Worm (Caenorhabditis elegans) whole organism, mixed stage, embryonic: ENCODE data around the gene gly-7.

ENCODE experiments used
- M03D4.4 ChIP-seq: sonication (generic microtip); optimal IDR thresholded peaks from 2 replicates; lab custom pipeline; 2017; ENCODE audit warnings: mild to moderate bottlenecking, missing genetic modification characterization, missing compliant biosample characterization
- bed-3 ChIP-seq: fragments of 200-800 bp; sonication (Bioruptor generic); optimal IDR thresholded peaks from 3 replicates; lab custom pipeline; 2018; ENCODE audit warnings: mild to moderate bottlenecking, missing genetic modification characterization, moderate library complexity, missing compliant biosample characterization
- blmp-1 ChIP-seq: fragments of 150-350 bp; optimal IDR thresholded peaks from 2 replicates; lab custom pipeline; 2014; ENCODE audit warnings: missing biosample characterization, missing genetic modification characterization
- ceh-83 ChIP-seq: fragments of 200-800 bp; sonication (Bioruptor generic); optimal IDR thresholded peaks from 2 replicates; lab custom pipeline; 2018; ENCODE audit warnings: mild to moderate bottlenecking, missing genetic modification characterization, missing compliant biosample characterization
- ces-1 ChIP-seq: fragments of 150-350 bp; optimal IDR thresholded peaks from 2 replicates; lab custom pipeline; 2014; ENCODE audit warnings: missing biosample characterization, missing genetic modification reagents, missing genetic modification characterization
- elt-1 ChIP-seq: sonication (generic microtip); optimal IDR thresholded peaks from 2 replicates; lab custom pipeline; 2017; ENCODE audit warnings: missing genetic modification characterization, mild to moderate bottlenecking, missing compliant biosample characterization, antibody characterized with exemption, moderate library complexity, borderline replicate concordance; ENCODE audit not compliant: insufficient read depth
- elt-3 ChIP-seq: fragments of 150-350 bp; optimal IDR thresholded peaks from 2 replicates; lab custom pipeline; 2014; ENCODE audit warnings: missing biosample characterization, missing genetic modification characterization
- nhr-12 ChIP-seq: fragments of 150-350 bp; optimal IDR thresholded peaks from 2 replicates; lab custom pipeline; 2014; ENCODE audit warnings: missing biosample characterization, missing genetic modification characterization
- nhr-76 ChIP-seq: sonication (generic microtip); optimal IDR thresholded peaks from 2 replicates; lab custom pipeline; 2017; ENCODE audit warnings: missing biosample characterization, missing genetic modification characterization
- pha-4 ChIP-seq: fragments of 150-350 bp; optimal IDR thresholded peaks from 2 replicates; lab custom pipeline; 2018; ENCODE audit warnings: missing biosample characterization, missing genetic modification reagents, missing genetic modification characterization
- sem-2 ChIP-seq: fragments of 200-800 bp; sonication (Bioruptor generic); optimal IDR thresholded peaks from 2 replicates; lab custom pipeline; 2018; ENCODE audit warnings: mild to moderate bottlenecking, missing genetic modification characterization, missing compliant biosample characterization
- unc-120 ChIP-seq: sonication (generic microtip); optimal IDR thresholded peaks from 2 replicates; lab custom pipeline; 2017; ENCODE audit warnings: missing genetic modification characterization, missing compliant biosample characterization; ENCODE audit not compliant: poor library complexity, severe bottlenecking
- ztf-11 ChIP-seq: fragments of 150-350 bp; optimal IDR thresholded peaks from 2 replicates; lab custom pipeline; 2014; ENCODE audit warnings: missing biosample characterization, missing genetic modification characterization

- TF ChIP-seq unc-120 (peak; percentile 14), sem-2 (GFP tag; lab: Kevin White, UChicago) (no peak), ztf-11 (tag; lab: Kevin White, UChicago) (no peak), pha-4 (no peak), elt-3 (tag; lab: Kevin White, UChicago) (no peak), elt-1 (no peak), ces-1 (GFP tag; lab: Kevin White, UChicago) (no peak), ceh-83 (GFP tag; lab: Kevin White, UChicago) (no peak), blmp-1 (tag; lab: Kevin White, UChicago) (peak; percentile 29), bed-3 (GFP tag; lab: Kevin White, UChicago) (peak; percentile 17), nhr-12 (tag; lab: Kevin White, UChicago) (no peak), nhr-76 (tag; lab: Kevin White, UChicago) (no peak), M03D4.4 (tag; lab: Kevin White, UChicago) (peak; percentile 48)
Observed at ce11 chrV:1821287-1821686, at the start of gene gly-7, which contains the start of gene mrpl-39.
